Fruit fly (Drosophila melanogaster) whole organism: ENCODE measurements around the gene E2f1.

Source experiments
- CG8478 ChIP-seq: fragments of >200 bp; optimal IDR thresholded peaks from 2 replicates; lab custom pipeline; 2018; ENCODE audit warnings: inconsistent platforms
- pan ChIP-seq: fragments of >200 bp; optimal IDR thresholded peaks from 2 replicates; lab custom pipeline; 2017

- no peak for TF ChIP-seq CG8478 (lab: Kevin White, UChicago)
- TF ChIP-seq pan (lab: Kevin White, UChicago) = no peak
These were observed 3.1 kb downstream of the E2f1 start for dm6 chr3R:21657489-21658018.
